Worm (Caenorhabditis elegans) whole organism, L4 larva: ENCODE measurements around the gene rimb-1.

Experiments used
- F37D6.2 ChIP-seq: sonication (generic microtip); optimal IDR thresholded peaks from 2 replicates; lab custom pipeline; 2016; ENCODE audit warnings: mild to moderate bottlenecking, missing genetic modification characterization, missing compliant biosample characterization
- F44E2.7 ChIP-seq: fragments of 200-800 bp; sonication (Bioruptor generic); IDR thresholded peaks from 2 replicates; pipeline ENCODE4 v2.1.2; 2022; ENCODE audit warnings: missing genetic modification characterization, missing compliant biosample characterization
- R02D3.7 ChIP-seq: fragments of 150-350 bp; sonication (generic microtip); optimal IDR thresholded peaks from 3 replicates; lab custom pipeline; 2014; ENCODE audit warnings: missing biosample characterization, missing genetic modification characterization
- T20F7.1 ChIP-seq: fragments of 200-800 bp; sonication (Bioruptor generic); optimal IDR thresholded peaks from 2 replicates; lab custom pipeline; 2018; ENCODE audit warnings: mild to moderate bottlenecking, missing genetic modification characterization, missing compliant biosample characterization
- Y105C5A.15 ChIP-seq: fragments of 200-800 bp; sonication (Bioruptor generic); IDR thresholded peaks from 2 replicates; pipeline ENCODE4 v1.3.6; 2022; ENCODE audit warnings: missing genetic modification characterization, missing compliant biosample characterization
- Y48G9A.11 ChIP-seq: fragments of 200-800 bp; sonication (Bioruptor generic); IDR thresholded peaks from 2 replicates; pipeline ENCODE4 v1.3.6; 2022; ENCODE audit warnings: missing genetic modification reagents, missing genetic modification characterization, missing compliant biosample characterization
- Y5F2A.4 ChIP-seq: fragments of 200-800 bp; sonication (Bioruptor generic); optimal IDR thresholded peaks from 2 replicates; lab custom pipeline; 2018; ENCODE audit warnings: mild to moderate bottlenecking, missing genetic modification characterization, missing compliant biosample characterization
- Y75B8A.6 ChIP-seq: fragments of 200-800 bp; sonication (Bioruptor generic); IDR thresholded peaks from 2 replicates; pipeline ENCODE4 v1.3.6; 2022; ENCODE audit warnings: missing genetic modification reagents, missing genetic modification characterization, missing compliant biosample characterization
- ZK546.5 ChIP-seq, 2 experiments: sonication (generic microtip); optimal IDR thresholded peaks; 2 replicates each; lab custom pipeline; 2017; ENCODE audit warnings: missing biosample characterization in 2 of 2, missing genetic modification characterization in 2 of 2
- aha-1 ChIP-seq: fragments of 150-350 bp; peaks from one replicate; lab custom pipeline; 2014; ENCODE audit warnings: missing biosample characterization, missing genetic modification characterization
- ama-1 ChIP-seq: fragments of 150-350 bp; optimal IDR thresholded peaks from 2 replicates; lab custom pipeline; 2014; ENCODE audit warnings: inconsistent platforms, mixed read lengths
- ceh-28 ChIP-seq: fragments of 150-350 bp; optimal IDR thresholded peaks from 2 replicates; lab custom pipeline; 2014; ENCODE audit warnings: missing biosample characterization, missing genetic modification reagents, missing genetic modification characterization
- ceh-44 ChIP-seq: fragments of 200-800 bp; sonication (Bioruptor generic); IDR thresholded peaks from 2 replicates; pipeline ENCODE4 v1.3.6; 2022; ENCODE audit warnings: missing genetic modification reagents, missing genetic modification characterization, missing compliant biosample characterization
- cey-2 ChIP-seq: sonication (generic microtip); optimal IDR thresholded peaks from 3 replicates; lab custom pipeline; 2017; ENCODE audit warnings: missing genetic modification characterization, mild to moderate bottlenecking, missing compliant biosample characterization, antibody characterized with exemption, borderline replicate concordance; ENCODE audit not compliant: insufficient read depth
- daf-16 ChIP-seq, 3 experiments: sonication (generic microtip); optimal IDR thresholded peaks; 2 replicates each; lab custom pipeline; 2016 to 2017; ENCODE audit warnings: missing genetic modification characterization in 3 of 3, missing genetic modification reagents in 3 of 3, mild to moderate bottlenecking in 2 of 3, missing compliant biosample characterization in 2 of 3, missing biosample characterization in 1 of 3, moderate library complexity in 1 of 3
- dmd-8 ChIP-seq: fragments of 200-800 bp; sonication (Bioruptor generic); IDR thresholded peaks from 2 replicates; pipeline ENCODE4 v1.3.6; 2022; ENCODE audit warnings: missing genetic modification characterization, missing compliant biosample characterization
- dmd-9 ChIP-seq: fragments of 200-800 bp; sonication (Bioruptor generic); IDR thresholded peaks from 2 replicates; pipeline ENCODE4 v1.3.6; 2022; ENCODE audit warnings: missing genetic modification reagents, missing genetic modification characterization, missing compliant biosample characterization
- dpl-1 ChIP-seq: fragments of 150-350 bp; optimal IDR thresholded peaks from 2 replicates; lab custom pipeline; 2014; ENCODE audit warnings: missing biosample characterization, missing genetic modification reagents, missing genetic modification characterization
- egl-27 ChIP-seq: sonication (generic microtip); optimal IDR thresholded peaks from 3 replicates; lab custom pipeline; 2017; ENCODE audit warnings: missing biosample characterization, missing genetic modification reagents, missing genetic modification characterization
- fkh-10 ChIP-seq: fragments of 150-350 bp; optimal IDR thresholded peaks from 2 replicates; lab custom pipeline; 2014; ENCODE audit warnings: missing biosample characterization, missing genetic modification reagents, missing genetic modification characterization
- hif-1 ChIP-seq, 2 experiments: sonication (generic microtip); optimal IDR thresholded peaks; 2 replicates each; lab custom pipeline; 2016 to 2017; ENCODE audit warnings: missing compliant biosample characterization in 2 of 2, missing genetic modification characterization in 2 of 2, missing genetic modification reagents in 2 of 2, missing genotype in 2 of 2, mild to moderate bottlenecking in 1 of 2
- jun-1 ChIP-seq: fragments of 150-350 bp; optimal IDR thresholded peaks from 2 replicates; lab custom pipeline; 2014; ENCODE audit warnings: missing biosample characterization, missing genetic modification reagents, missing genetic modification characterization
- lin-1 ChIP-seq: fragments of 200-800 bp; sonication (Bioruptor generic); IDR thresholded peaks from 2 replicates; pipeline ENCODE4 v1.3.6; 2022; ENCODE audit warnings: missing genetic modification reagents, missing genetic modification characterization, missing compliant biosample characterization
- lin-38 ChIP-seq: fragments of 200-800 bp; sonication (Bioruptor generic); IDR thresholded peaks from 2 replicates; pipeline ENCODE4 v1.3.6; 2022; ENCODE audit warnings: missing genetic modification reagents, missing genetic modification characterization, missing compliant biosample characterization
- lir-3 ChIP-seq: sonication (generic microtip); optimal IDR thresholded peaks from 2 replicates; lab custom pipeline; 2016; ENCODE audit warnings: mild to moderate bottlenecking, missing genetic modification characterization, missing compliant biosample characterization
- lsy-2 ChIP-seq, 2 experiments: fragments of 150-350 bp in 1 of 2; sonication (generic microtip) in 1 of 2; optimal IDR thresholded peaks; 2 replicates each; lab custom pipeline; 2014 to 2017; ENCODE audit warnings: missing biosample characterization in 2 of 2, missing genetic modification characterization in 2 of 2
- mdl-1 ChIP-seq, 2 experiments: fragments of 150-350 bp in 1 of 2; sonication (generic microtip) in 1 of 2; optimal IDR thresholded peaks; 2 replicates each; lab custom pipeline; 2014 to 2017; ENCODE audit warnings: missing biosample characterization in 2 of 2, missing genetic modification characterization in 2 of 2
- mep-1 ChIP-seq: fragments of 150-350 bp; sonication (generic microtip); optimal IDR thresholded peaks from 3 replicates; lab custom pipeline; 2014; ENCODE audit warnings: missing biosample characterization, missing genetic modification characterization
- mes-2 ChIP-seq: sonication (generic microtip); optimal IDR thresholded peaks from 2 replicates; lab custom pipeline; 2016; ENCODE audit warnings: missing genotype, mild to moderate bottlenecking, missing genetic modification characterization, missing compliant biosample characterization; ENCODE audit not compliant: poor library complexity, severe bottlenecking
- nhr-111 ChIP-seq: fragments of 200-800 bp; sonication (Bioruptor generic); optimal IDR thresholded peaks from 2 replicates; lab custom pipeline; 2018; ENCODE audit warnings: mild to moderate bottlenecking, missing genetic modification characterization, missing compliant biosample characterization
- nhr-237 ChIP-seq: sonication (generic microtip); optimal IDR thresholded peaks from 2 replicates; lab custom pipeline; 2017; ENCODE audit warnings: missing biosample characterization, missing genetic modification characterization
- nhr-6 ChIP-seq: fragments of 150-350 bp; optimal IDR thresholded peaks from 2 replicates; lab custom pipeline; 2014; ENCODE audit warnings: missing biosample characterization, missing genetic modification characterization
- pha-4 ChIP-seq, 2 experiments: fragments of 150-350 bp in 1 of 2; fragments of 200-800 bp in 1 of 2; sonication (Bioruptor generic) in 1 of 2; IDR thresholded peaks in 1 of 2; optimal IDR thresholded peaks in 1 of 2; 2 replicates each; pipeline versions ENCODE4 v1.3.6 to Lab custom; 2014 to 2022; ENCODE audit warnings: missing genetic modification characterization in 2 of 2, missing genetic modification reagents in 2 of 2, missing biosample characterization in 1 of 2, missing compliant biosample characterization in 1 of 2
- pqm-1 ChIP-seq: sonication (generic microtip); optimal IDR thresholded peaks from 2 replicates; lab custom pipeline; 2017; ENCODE audit warnings: missing biosample characterization, missing genetic modification characterization
- set-16 ChIP-seq: fragments of 200-800 bp; sonication (Bioruptor generic); IDR thresholded peaks from 2 replicates; pipeline ENCODE4 v1.3.6; 2022; ENCODE audit warnings: missing genetic modification reagents, missing genetic modification characterization, missing compliant biosample characterization
- snpc-1.2 ChIP-seq: fragments of 200-800 bp; sonication (Bioruptor generic); IDR thresholded peaks from 2 replicates; pipeline ENCODE4 v1.3.6; 2022; ENCODE audit warnings: missing genetic modification reagents, missing genetic modification characterization, missing compliant biosample characterization
- snpc-4 ChIP-seq: fragments of 150-350 bp; optimal IDR thresholded peaks from 2 replicates; lab custom pipeline; 2014; ENCODE audit warnings: missing biosample characterization, missing genetic modification characterization
- tra-1 ChIP-seq: fragments of 200-800 bp; sonication (Bioruptor generic); IDR thresholded peaks from 2 replicates; pipeline ENCODE4 v1.3.6; 2022; ENCODE audit warnings: missing genetic modification reagents, missing genetic modification characterization, missing compliant biosample characterization
- unc-62 ChIP-seq, 3 experiments: fragments of 150-350 bp in 1 of 3; sonication (generic microtip); optimal IDR thresholded peaks in 2 of 3; peaks in 1 of 3; 1 replicate in 1 of 3; 2 replicates in 2 of 3; lab custom pipeline; 2014 to 2017; ENCODE audit warnings: missing biosample characterization in 3 of 3, missing genetic modification characterization in 3 of 3, missing genetic modification reagents in 3 of 3, missing genotype in 1 of 3
- zip-2 ChIP-seq: fragments of 150-350 bp; optimal IDR thresholded peaks from 2 replicates; lab custom pipeline; 2014; ENCODE audit warnings: missing biosample characterization, missing genetic modification characterization
- ztf-11 ChIP-seq: fragments of 150-350 bp; optimal IDR thresholded peaks from 2 replicates; lab custom pipeline; 2014; ENCODE audit warnings: missing biosample characterization, missing genetic modification characterization

rimb-1 gene

DNA sequence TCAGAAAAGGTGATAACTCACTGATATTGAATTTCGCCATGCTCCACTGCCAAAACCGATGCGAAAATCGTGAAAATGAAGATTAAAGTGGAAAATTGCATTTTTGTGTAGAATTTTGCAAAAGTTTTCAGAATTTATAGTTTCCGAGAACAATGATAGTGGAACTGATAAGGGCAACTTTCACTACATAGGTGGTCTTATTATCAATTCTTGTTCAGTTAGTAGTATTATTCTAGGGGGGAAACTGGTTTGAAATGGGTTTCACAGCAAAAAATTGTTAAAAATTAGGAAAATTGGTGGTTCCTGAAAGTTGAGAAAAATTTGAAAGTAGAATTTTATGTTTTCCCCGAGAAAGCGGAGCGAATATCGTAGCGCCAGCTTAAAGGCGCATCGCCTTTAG is 30.0 kb upstream of the rimb-1 start, which contains the start of gene Y46E12A.5:
Gene Y46E12A.5 (minus strand): TSS at position 101 of the 400 bp plus-strand sequence.
- TF ChIP-seq pqm-1 (tag; lab: Kevin White, UChicago) (no peak), unc-62 (GFP tag; optimal IDR thresholded peaks at IDR 0.05 in 1 of 2; lab: Kevin White, UChicago) (peak in 1 of 2 experiments; percentile 29), unc-62 (tag; optimal IDR thresholded peaks at IDR 0.05; lab: Kevin White, UChicago) (no peak), dmd-8 (GFP tag; lab: Robert Waterston, UW) (no peak), cey-2 (no peak), zip-2 (tag; lab: Kevin White, UChicago) (no peak), lir-3 (tag; lab: Kevin White, UChicago) (no peak)

- TF ChIP-seq fkh-10 (GFP tag; lab: Kevin White, UChicago) (no peak), hif-1 (tag; optimal IDR thresholded peaks at IDR 0.05; lab: Kevin White, UChicago) (no peak), daf-16 (GFP tag; optimal IDR thresholded peaks at IDR 0.05; lab: Kevin White, UChicago) (no peak), daf-16 (tag; optimal IDR thresholded peaks at IDR 0.05; lab: Kevin White, UChicago) (no peak), jun-1 (tag; lab: Kevin White, UChicago) (no peak), F37D6.2 (tag; lab: Kevin White, UChicago) (no peak), Y105C5A.15 (GFP tag; lab: Robert Waterston, UW) (no peak), T20F7.1 (no peak), lin-1 (GFP tag; lab: Robert Waterston, UW) (no peak), tra-1 (GFP tag; lab: Robert Waterston, UW) (no peak), ZK546.5 (tag; optimal IDR thresholded peaks at IDR 0.05; lab: Kevin White, UChicago) (no peak), nhr-237 (no peak), ceh-28 (no peak), snpc-4 (no peak)
These were observed 29.5 kb upstream of the rimb-1 start, which contains the start of gene Y46E12A.2 for ce11 chrIII:1758632-1759031. Gene Y46E12A.2, plus strand, starts transcription at chrIII:1758932.

DNA sequence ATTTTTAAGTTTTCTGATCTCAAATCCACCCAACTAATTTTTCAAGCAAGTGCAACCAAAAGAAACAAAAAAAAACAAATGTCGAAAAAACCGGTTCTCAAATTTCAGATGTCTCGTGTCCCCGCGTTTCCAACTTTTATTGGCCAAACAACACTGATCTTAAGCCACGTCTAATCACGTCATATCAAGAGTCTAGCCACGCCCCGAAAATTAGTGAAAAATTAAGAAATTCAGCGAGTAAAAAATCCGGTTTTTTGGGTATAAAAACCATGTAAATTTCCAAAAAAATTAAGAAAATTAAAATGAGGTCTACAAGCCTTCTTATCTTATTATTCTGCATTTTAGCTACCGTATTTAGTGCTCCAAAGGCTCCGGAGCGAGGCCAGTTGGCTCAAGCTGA is 24.9 kb upstream of the rimb-1 start, which contains the start of gene cnc-6:
Gene cnc-6 (plus strand): TSS at position 301 of the 400 bp plus-strand sequence.
- TF ChIP-seq ama-1 (lab: Kevin White, UChicago), result no peak
- no peak for TF ChIP-seq F44E2.7 (GFP tag; lab: Robert Waterston, UW)
- peak; percentile 17 for TF ChIP-seq aha-1
- TF ChIP-seq Y5F2A.4 (GFP tag; lab: Kevin White, UChicago), result no peak
- no peak for TF ChIP-seq nhr-111 (GFP tag; lab: Kevin White, UChicago)
- TF ChIP-seq, all 104 proteins: peak for 1

ce11 chrIII:1764463-1764862 is 23.7 kb upstream of the rimb-1 start:
- no peak for TF ChIP-seq dpl-1 (GFP tag; lab: Kevin White, UChicago)
- peak; percentile 82 for TF ChIP-seq set-16 (GFP tag; lab: Robert Waterston, UW)
- TF ChIP-seq, all 104 proteins: peak for 1

- peak; percentile 25 for TF ChIP-seq aha-1
- no peak for TF ChIP-seq Y48G9A.11 (GFP tag; lab: Robert Waterston, UW)
- no peak for TF ChIP-seq dpl-1 (GFP tag; lab: Kevin White, UChicago)
These were observed 18.1 kb upstream of the rimb-1 start, which contains the start of gene tbx-43 for ce11 chrIII:1769993-1770392. Gene tbx-43, minus strand, starts transcription at chrIII:1770093.

DNA sequence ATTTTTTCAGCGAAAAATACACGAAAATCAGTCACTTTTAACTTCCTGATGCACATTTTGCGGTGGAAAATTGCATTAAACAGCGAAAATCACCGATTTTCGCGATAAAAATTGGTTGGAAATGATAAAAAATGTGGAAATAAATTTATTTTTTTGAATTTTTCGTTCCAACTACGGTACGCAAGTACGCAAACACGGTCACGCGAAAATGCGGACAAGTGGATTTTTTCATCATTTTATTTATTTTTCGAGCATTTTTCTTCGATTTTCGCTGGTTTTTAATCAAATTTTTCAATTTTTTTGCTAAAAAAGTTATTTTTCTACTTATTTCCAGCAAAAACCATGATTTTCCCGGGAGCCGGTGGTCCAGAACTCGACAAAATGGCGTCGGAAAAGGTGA is 10.7 kb upstream of the rimb-1 start, which contains the start of gene Y39A3CL.3:
Gene Y39A3CL.3 (plus strand): TSS at position 335 of the 400 bp plus-strand sequence.
- peak; percentile 58 to 97 for TF ChIP-seq lsy-2 (tag; optimal IDR thresholded peaks at IDR 0.05; lab: Kevin White, UChicago)
- TF ChIP-seq R02D3.7 (tag; lab: Kevin White, UChicago), result no peak
- TF ChIP-seq lin-38 (GFP tag; lab: Robert Waterston, UW), result no peak
- TF ChIP-seq ztf-11 (tag; lab: Kevin White, UChicago), result no peak
- no peak for TF ChIP-seq egl-27 (tag; lab: Kevin White, UChicago)
- TF ChIP-seq mes-2 (tag; lab: Kevin White, UChicago), result peak; percentile 58
- no peak for TF ChIP-seq pha-4 (GFP tag; IDR thresholded peaks at IDR 0.05; lab: Robert Waterston, UW)
- no peak for TF ChIP-seq pha-4 (tag; optimal IDR thresholded peaks at IDR 0.05; lab: Kevin White, UChicago)
- TF ChIP-seq dpl-1 (GFP tag; lab: Kevin White, UChicago), result peak; percentile 51
- no peak for TF ChIP-seq ceh-44
- peak; percentile 50 for TF ChIP-seq aha-1
- peak; percentile 3 for TF ChIP-seq mep-1 (tag; lab: Kevin White, UChicago)
- TF ChIP-seq mdl-1 (tag; optimal IDR thresholded peaks at IDR 0.05; lab: Kevin White, UChicago), result no peak
- TF ChIP-seq Y105C5A.15 (GFP tag; lab: Robert Waterston, UW), result no peak
- TF ChIP-seq nhr-6, result no peak
- no peak for TF ChIP-seq dmd-9
- no peak for TF ChIP-seq snpc-1.2 (GFP tag; lab: Robert Waterston, UW)
- no peak for TF ChIP-seq Y75B8A.6 (GFP tag; lab: Robert Waterston, UW)
